Worm (Caenorhabditis elegans) whole organism, late embryonic: ENCODE data around the gene col-72.
A peak's percentile ranks its signal among the peaks of the same experiment; 100 is the strongest.
"Not testable (repeated sequence)": the region's sequence is repeated elsewhere in the genome, so short reads cannot be mapped to it uniquely, and the experiment has no call there.

ENCODE experiments used
- C08G9.2 ChIP-seq: sonication (generic microtip); optimal IDR thresholded peaks from 2 replicates; lab custom pipeline; 2016; ENCODE audit warnings: mild to moderate bottlenecking, missing genetic modification characterization, moderate library complexity, missing compliant biosample characterization
- K09A11.1 ChIP-seq: sonication (generic microtip); optimal IDR thresholded peaks from 2 replicates; lab custom pipeline; 2017; ENCODE audit warnings: antibody characterized with exemption, mild to moderate bottlenecking, missing genetic modification characterization, missing compliant biosample characterization; ENCODE audit not compliant: insufficient read depth
- Y22D7AL.16 ChIP-seq: sonication (generic microtip); optimal IDR thresholded peaks from 2 replicates; lab custom pipeline; 2016; ENCODE audit warnings: missing genetic modification characterization, missing compliant biosample characterization
- ahr-1 ChIP-seq: sonication (generic microtip); optimal IDR thresholded peaks from 2 replicates; lab custom pipeline; 2016; ENCODE audit warnings: missing genetic modification characterization, missing compliant biosample characterization
- ceh-14 ChIP-seq: sonication (generic microtip); optimal IDR thresholded peaks from 2 replicates; lab custom pipeline; 2016; ENCODE audit warnings: missing genotype, missing genetic modification characterization, missing compliant biosample characterization
- ceh-18 ChIP-seq: sonication (generic microtip); optimal IDR thresholded peaks from 2 replicates; lab custom pipeline; 2016; ENCODE audit warnings: missing genetic modification characterization, missing compliant biosample characterization
- ceh-2 ChIP-seq: sonication (generic microtip); optimal IDR thresholded peaks from 2 replicates; lab custom pipeline; 2016; ENCODE audit warnings: missing genotype, missing genetic modification characterization, missing compliant biosample characterization
- ceh-22 ChIP-seq: sonication (generic microtip); optimal IDR thresholded peaks from 2 replicates; lab custom pipeline; 2017; ENCODE audit warnings: missing biosample characterization, missing genetic modification characterization
- ceh-30 ChIP-seq: fragments of 150-350 bp; optimal IDR thresholded peaks from 2 replicates; lab custom pipeline; 2014; ENCODE audit warnings: missing biosample characterization, missing genetic modification characterization
- ceh-31 ChIP-seq: sonication (generic microtip); optimal IDR thresholded peaks from 2 replicates; lab custom pipeline; 2016; ENCODE audit warnings: missing genetic modification characterization, missing compliant biosample characterization
- ceh-45 ChIP-seq: fragments of 200-800 bp; sonication (Bioruptor generic); IDR thresholded peaks from 2 replicates; pipeline ENCODE4 v1.3.6; 2022; ENCODE audit warnings: missing genetic modification reagents, missing genetic modification characterization, missing compliant biosample characterization
- ceh-48 ChIP-seq: sonication (generic microtip); optimal IDR thresholded peaks from 2 replicates; lab custom pipeline; 2016; ENCODE audit warnings: missing genetic modification characterization, inconsistent platforms, missing compliant biosample characterization
- ceh-6 ChIP-seq: fragments of 200-800 bp; sonication (Bioruptor generic); optimal IDR thresholded peaks from 2 replicates; lab custom pipeline; 2018; ENCODE audit warnings: mild to moderate bottlenecking, missing genetic modification characterization, missing compliant biosample characterization
- dve-1 ChIP-seq: sonication (generic microtip); optimal IDR thresholded peaks from 2 replicates; lab custom pipeline; 2017; ENCODE audit warnings: antibody characterized with exemption, mild to moderate bottlenecking, missing genetic modification characterization, missing compliant biosample characterization
- elt-2 ChIP-seq: sonication (generic microtip); optimal IDR thresholded peaks from 2 replicates; lab custom pipeline; 2016; ENCODE audit warnings: missing genetic modification reagents, missing genetic modification characterization, missing compliant biosample characterization
- ets-4 ChIP-seq: sonication (generic microtip); optimal IDR thresholded peaks from 2 replicates; lab custom pipeline; 2016; ENCODE audit warnings: missing genetic modification characterization, missing compliant biosample characterization
- eyg-1 ChIP-seq: sonication (generic microtip); optimal IDR thresholded peaks from 2 replicates; lab custom pipeline; 2016; ENCODE audit warnings: missing genotype, missing genetic modification characterization, missing compliant biosample characterization
- fax-1 ChIP-seq: sonication (generic microtip); optimal IDR thresholded peaks from 2 replicates; lab custom pipeline; 2016; ENCODE audit warnings: missing genotype, missing genetic modification characterization, missing compliant biosample characterization
- hlh-13 ChIP-seq: fragments of 200-800 bp; sonication (Bioruptor generic); optimal IDR thresholded peaks from 2 replicates; lab custom pipeline; 2018; ENCODE audit warnings: mild to moderate bottlenecking, missing genetic modification characterization, missing compliant biosample characterization
- hlh-15 ChIP-seq: sonication (generic microtip); optimal IDR thresholded peaks from 2 replicates; lab custom pipeline; 2016; ENCODE audit warnings: missing genetic modification characterization, missing compliant biosample characterization
- hlh-30 ChIP-seq: sonication (generic microtip); optimal IDR thresholded peaks from 2 replicates; lab custom pipeline; 2017; ENCODE audit warnings: antibody characterized with exemption, missing genetic modification characterization, missing compliant biosample characterization; ENCODE audit not compliant: insufficient read depth
- hlh-8 ChIP-seq: sonication (generic microtip); optimal IDR thresholded peaks from 2 replicates; lab custom pipeline; 2016; ENCODE audit warnings: missing genotype, missing genetic modification characterization, missing compliant biosample characterization
- mec-3 ChIP-seq: sonication (generic microtip); optimal IDR thresholded peaks from 2 replicates; lab custom pipeline; 2016; ENCODE audit warnings: borderline replicate concordance, missing genetic modification characterization, missing compliant biosample characterization
- nfya-1 ChIP-seq: sonication (generic microtip); optimal IDR thresholded peaks from 2 replicates; lab custom pipeline; 2017; ENCODE audit warnings: missing genetic modification characterization, mild to moderate bottlenecking, missing compliant biosample characterization, antibody characterized with exemption, moderate library complexity
- pat-9 ChIP-seq: fragments of 200-800 bp; sonication (Bioruptor generic); optimal IDR thresholded peaks from 2 replicates; lab custom pipeline; 2018; ENCODE audit warnings: mild to moderate bottlenecking, missing genetic modification characterization, moderate library complexity, missing compliant biosample characterization
- pha-4 ChIP-seq: fragments of 150-350 bp; optimal IDR thresholded peaks from 2 replicates; lab custom pipeline; 2018; ENCODE audit warnings: missing biosample characterization, missing genetic modification reagents, missing genetic modification characterization
- pqm-1 ChIP-seq: sonication (generic microtip); optimal IDR thresholded peaks from 2 replicates; lab custom pipeline; 2016; ENCODE audit warnings: missing genetic modification characterization, missing compliant biosample characterization
- ref-2 ChIP-seq: sonication (generic microtip); optimal IDR thresholded peaks from 2 replicates; lab custom pipeline; 2016; ENCODE audit warnings: missing genetic modification characterization, missing compliant biosample characterization
- rnt-1 ChIP-seq: sonication (generic microtip); optimal IDR thresholded peaks from 2 replicates; lab custom pipeline; 2016; ENCODE audit warnings: missing genetic modification characterization, missing compliant biosample characterization
- sox-2 ChIP-seq: fragments of 200-800 bp; sonication (Bioruptor generic); IDR thresholded peaks from 2 replicates; pipeline ENCODE4 v1.3.6; 2022; ENCODE audit warnings: missing genetic modification reagents, missing genetic modification characterization, missing compliant biosample characterization
- sox-4 ChIP-seq: sonication (generic microtip); optimal IDR thresholded peaks from 2 replicates; lab custom pipeline; 2017; ENCODE audit warnings: mild to moderate bottlenecking, missing genetic modification characterization, inconsistent platforms, missing compliant biosample characterization
- tbx-2 ChIP-seq: sonication (generic microtip); optimal IDR thresholded peaks from 2 replicates; lab custom pipeline; 2016; ENCODE audit warnings: missing genetic modification characterization, missing compliant biosample characterization
- tbx-7 ChIP-seq: sonication (generic microtip); optimal IDR thresholded peaks from 2 replicates; lab custom pipeline; 2016; ENCODE audit warnings: missing genotype, missing genetic modification characterization, missing compliant biosample characterization
- ttx-3 ChIP-seq: sonication (generic microtip); optimal IDR thresholded peaks from 2 replicates; lab custom pipeline; 2016; ENCODE audit warnings: missing genetic modification reagents, missing genetic modification characterization, missing compliant biosample characterization
- unc-3 ChIP-seq, 2 experiments: fragments of 200-800 bp in 1 of 2; sonication (Bioruptor generic) in 1 of 2; sonication (generic microtip) in 1 of 2; conservative IDR thresholded peaks in 1 of 2; optimal IDR thresholded peaks in 1 of 2; 2 replicates each; pipeline versions ENCODE4 v1.3.6 to Lab custom; 2016 to 2022; ENCODE audit warnings: missing compliant biosample characterization in 2 of 2, missing genetic modification characterization in 2 of 2, missing genetic modification reagents in 1 of 2
- unc-42 ChIP-seq: sonication (generic microtip); optimal IDR thresholded peaks from 2 replicates; lab custom pipeline; 2016; ENCODE audit warnings: missing genotype, missing genetic modification characterization, missing compliant biosample characterization
- unc-55 ChIP-seq: sonication (generic microtip); optimal IDR thresholded peaks from 2 replicates; lab custom pipeline; 2017; ENCODE audit warnings: missing biosample characterization, missing genetic modification reagents, missing genetic modification characterization
- unc-86 ChIP-seq: sonication (generic microtip); optimal IDR thresholded peaks from 2 replicates; lab custom pipeline; 2016; ENCODE audit warnings: missing genetic modification characterization, missing compliant biosample characterization
- zip-5 ChIP-seq: sonication (generic microtip); optimal IDR thresholded peaks from 2 replicates; lab custom pipeline; 2016; ENCODE audit warnings: missing genetic modification characterization, missing compliant biosample characterization

The col-72 gene

ce11 chrII:3502520-3503323 is 21.3 kb downstream of the col-72 start, which contains the start of the genes col-71 and Y49F6B.2 (continued):
- TF ChIP-seq ceh-2 (tag; lab: Kevin White, UChicago) = peak; percentile 86
- TF ChIP-seq, all 69 proteins: peak for 30

DNA sequence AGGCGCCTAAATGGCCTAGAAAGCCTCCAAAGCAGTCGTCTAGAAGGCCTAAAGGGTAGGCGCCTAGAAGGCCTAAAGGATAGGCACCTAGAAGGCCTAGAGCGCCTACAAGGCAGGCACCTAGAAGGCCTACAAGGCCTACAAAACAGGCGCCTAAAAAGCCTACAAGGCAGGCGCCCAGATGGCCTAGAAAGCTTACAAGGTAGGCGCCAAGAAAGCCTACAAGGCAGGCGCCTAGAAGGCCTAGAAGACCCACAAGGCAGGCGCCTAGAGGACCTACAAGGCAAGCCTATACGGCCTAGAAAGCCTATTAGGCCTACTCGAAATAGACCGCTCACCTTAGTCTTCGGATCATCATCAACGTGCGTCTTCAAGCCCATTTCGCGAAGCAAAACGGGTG is 22.0 kb downstream of the col-72 start:
- TF ChIP-seq ceh-45 = 0 out of 2 replicates have a peak, but pooled peaks have one; percentile 6
- TF ChIP-seq Y22D7AL.16 (tag; lab: Kevin White, UChicago) = no peak
- TF ChIP-seq hlh-13 (GFP tag; lab: Kevin White, UChicago) = no peak

DNA sequence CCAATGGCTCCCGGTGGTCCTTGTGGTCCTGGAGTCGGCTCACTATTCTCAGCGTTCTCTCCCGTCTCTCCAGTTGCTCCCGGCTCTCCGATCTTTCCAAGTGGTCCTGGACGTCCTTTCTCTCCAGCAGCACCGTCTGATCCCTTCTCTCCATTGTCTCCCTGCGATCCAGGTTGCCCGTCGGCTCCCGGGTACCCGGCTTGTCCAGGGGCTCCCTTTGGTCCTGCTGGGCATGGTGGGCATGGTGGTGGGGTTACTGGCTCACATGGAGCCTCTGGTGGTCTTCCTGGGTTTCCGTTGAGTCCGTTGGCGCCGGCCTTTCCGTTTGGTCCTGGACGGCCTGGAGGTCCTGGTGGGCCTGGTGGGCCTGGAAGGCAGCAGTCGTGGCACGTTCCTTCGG is 23.6 kb downstream of the col-72 start:
- TF ChIP-seq C08G9.2 (tag; lab: Kevin White, UChicago) = peak; percentile 14
- TF ChIP-seq sox-2 (GFP tag; lab: Robert Waterston, UW) = no peak
- no peak for TF ChIP-seq K09A11.1 (tag; lab: Kevin White, UChicago)

DNA sequence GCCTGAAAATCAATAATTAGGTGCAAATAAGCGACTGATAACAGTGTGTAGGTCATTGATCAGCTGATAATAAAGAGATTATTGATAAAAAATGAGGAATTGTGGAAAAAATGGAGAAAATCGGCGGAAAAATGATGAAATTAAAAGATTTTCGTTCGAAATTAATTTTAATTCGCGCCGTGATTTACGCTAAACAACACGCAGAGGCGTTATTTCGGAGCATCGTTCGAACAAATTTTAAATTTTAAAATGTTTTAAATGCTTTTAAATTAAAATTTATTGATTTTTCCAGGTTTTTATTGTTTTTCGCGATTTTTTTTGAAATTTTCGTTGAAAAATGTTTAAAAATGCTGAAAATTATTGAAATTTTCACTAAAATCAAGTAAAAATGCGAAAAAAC is 24.6 kb downstream of the col-72 start, which contains the start of gene Y49F6B.9:
Y49F6B.9 (minus strand) TSS at position 2 of the 400 bp plus-strand sequence.
- TF ChIP-seq pha-4 (tag; lab: Kevin White, UChicago) (no peak), elt-2 (tag; lab: Kevin White, UChicago) (peak; percentile 35), ceh-14 (no peak)

DNA sequence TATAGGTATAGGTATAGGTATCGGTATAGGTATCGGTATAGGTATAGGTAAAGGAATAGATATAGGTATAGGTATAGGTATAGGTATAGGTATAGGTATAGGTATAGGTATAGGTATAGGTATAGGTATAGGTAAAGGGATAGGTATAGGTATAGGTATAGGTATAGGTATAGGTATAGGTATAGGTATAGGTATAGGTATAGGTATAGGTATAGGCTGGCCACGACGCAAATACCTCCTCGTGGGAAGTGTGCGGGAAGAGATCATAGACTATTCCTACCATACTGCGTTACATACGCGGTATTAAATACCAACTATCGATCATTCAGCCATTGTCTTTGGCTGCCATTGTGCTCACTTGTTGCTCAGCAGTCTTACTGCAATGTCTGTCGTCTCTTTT is 33.2 kb downstream of the col-72 start, which contains the start of gene fbxb-112:
fbxb-112 (plus strand) TSS at position 301 of the 400 bp plus-strand sequence.
- not testable (repeated sequence) for TF ChIP-seq unc-42; tbx-2 (tag; lab: Kevin White, UChicago); unc-55

ce11 chrII:3482231-3482630 is 41.8 kb downstream of the col-72 start, which contains the start of gene smu-2:
TSS of gene smu-2 (plus strand) at chrII:3482408.
- TF ChIP-seq fax-1 (peak; percentile 31), hlh-30 (tag; lab: Kevin White, UChicago) (no peak), rnt-1 (tag; lab: Kevin White, UChicago) (peak; percentile 35), tbx-2 (tag; lab: Kevin White, UChicago) (peak; percentile 81), ceh-48 (tag; lab: Kevin White, UChicago) (peak; percentile 7), nfya-1 (tag; lab: Kevin White, UChicago) (peak; percentile 33), unc-42 (peak; percentile 98), elt-2 (tag; lab: Kevin White, UChicago) (peak; percentile 72), pat-9 (tag; lab: Kevin White, UChicago) (no peak), sox-4 (tag; lab: Kevin White, UChicago) (no peak), ref-2 (tag; lab: Kevin White, UChicago) (peak; percentile 59), ceh-30 (no peak), mec-3 (tag; lab: Kevin White, UChicago) (peak; percentile 73), zip-5 (tag; lab: Kevin White, UChicago) (peak; percentile 76), tbx-7 (peak; percentile 84), ceh-22 (tag; lab: Kevin White, UChicago) (no peak), hlh-15 (tag; lab: Kevin White, UChicago) (peak; percentile 34), ttx-3 (tag; lab: Kevin White, UChicago) (peak; percentile 41), ceh-2 (tag; lab: Kevin White, UChicago) (peak; percentile 92), C08G9.2 (tag; lab: Kevin White, UChicago) (peak; percentile 91), dve-1 (tag; lab: Kevin White, UChicago) (no peak), hlh-8 (tag; lab: Kevin White, UChicago) (peak; percentile 42), ets-4 (tag; lab: Kevin White, UChicago) (peak; percentile 86), ceh-31 (tag; lab: Kevin White, UChicago) (peak; percentile 96), ahr-1 (tag; lab: Kevin White, UChicago) (peak; percentile 40), eyg-1 (no peak), ceh-18 (tag; lab: Kevin White, UChicago) (peak; percentile 48), unc-86 (tag; lab: Kevin White, UChicago) (peak; percentile 47), unc-3 (GFP tag; conservative IDR thresholded peaks at IDR 0.05; lab: Robert Waterston, UW) (0 out of 2 replicates have a peak, but pooled peaks have one; percentile 9), unc-3 (tag; optimal IDR thresholded peaks at IDR 0.05; lab: Kevin White, UChicago) (no peak), ceh-6 (no peak), pqm-1 (peak; percentile 52)
